Worm (Caenorhabditis elegans): ENCODE data around the gene atic-1.

atic-1 gene

ce11 chrIV:7849235-7849634, 32.6 kb upstream of the atic-1 start:
- TF ChIP-seq sup-37 (GFP tag; optimal IDR thresholded peaks at IDR 0.05) (no peak), zip-4 (GFP tag; optimal IDR thresholded peaks at IDR 0.05) (no peak), blmp-1 (tag; optimal IDR thresholded peaks at IDR 0.05) (no peak), lsy-2 (tag; optimal IDR thresholded peaks at IDR 0.05) (no peak), nhr-19 (GFP tag; conservative IDR thresholded peaks at IDR 0.05) (no peak), lin-35 (GFP tag; optimal IDR thresholded peaks at IDR 0.05) (no peak), efl-3 (GFP tag; optimal IDR thresholded peaks at IDR 0.05) (no peak), fkh-10 (GFP tag; optimal IDR thresholded peaks at IDR 0.05) (no peak), lin-15B (tag; optimal IDR thresholded peaks at IDR 0.05) (no peak), alr-1 (tag; optimal IDR thresholded peaks at IDR 0.05; ENCODE audit: borderline replicate concordance) (no peak), xbp-1 (tag; optimal IDR thresholded peaks at IDR 0.05) (no peak), elt-2 (tag; optimal IDR thresholded peaks at IDR 0.05) (no peak), ztf-4 (tag; optimal IDR thresholded peaks at IDR 0.05) (no peak), ama-1 (optimal IDR thresholded peaks at IDR 0.05) (no peak), nhr-84 (tag; optimal IDR thresholded peaks at IDR 0.05) (no peak)

- TF ChIP-seq ama-1 (optimal IDR thresholded peaks at IDR 0.05): no peak
- no peak for TF ChIP-seq elt-2 (tag; optimal IDR thresholded peaks at IDR 0.05)
- no peak for TF ChIP-seq pqm-1 (tag; optimal IDR thresholded peaks at IDR 0.05)
- no peak for TF ChIP-seq dsc-1 (tag; optimal IDR thresholded peaks at IDR 0.05)
- no peak for TF ChIP-seq swsn-7 (tag; optimal IDR thresholded peaks at IDR 0.05)
- TF ChIP-seq efl-1 (optimal IDR thresholded peaks at IDR 0.05): no peak
- TF ChIP-seq efl-1 (GFP tag; optimal IDR thresholded peaks at IDR 0.05 in 1 of 2): peak in 1 of 2 experiments; percentile 73
- no peak for TF ChIP-seq lin-13 (GFP tag; optimal IDR thresholded peaks at IDR 0.05)
Measured at ce11 chrIV:7850329-7850728, 31.5 kb upstream of the atic-1 start.

DNA sequence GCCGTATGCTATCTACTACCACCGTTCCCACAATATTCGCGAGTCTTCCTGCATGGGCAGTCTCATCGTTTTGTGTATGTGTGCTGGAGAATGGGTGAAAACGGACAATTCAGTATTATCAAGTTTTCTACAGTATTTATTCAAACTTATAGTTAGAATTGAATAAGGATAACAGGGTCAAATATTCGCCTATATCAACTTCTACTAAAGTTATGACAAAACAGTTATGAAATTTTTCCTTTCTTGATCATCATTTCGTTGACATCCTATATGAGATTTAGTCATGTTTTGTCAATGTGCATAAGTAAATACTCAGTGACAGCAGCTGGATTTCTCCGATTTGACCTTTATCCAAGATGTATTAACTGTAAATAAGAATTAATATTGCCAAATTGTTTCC, 30.5 kb upstream of the atic-1 start:
- TF ChIP-seq ceh-90 (tag; optimal IDR thresholded peaks at IDR 0.05): no peak
- TF ChIP-seq fkh-8 (tag; optimal IDR thresholded peaks at IDR 0.05): no peak
- TF ChIP-seq snpc-4 (tag; optimal IDR thresholded peaks at IDR 0.05): no peak
- TF ChIP-seq lin-13 (GFP tag; optimal IDR thresholded peaks at IDR 0.05): no peak
- no peak for TF ChIP-seq hpl-2 (GFP tag; optimal IDR thresholded peaks at IDR 0.05)
- no peak for TF ChIP-seq blmp-1 (tag; optimal IDR thresholded peaks at IDR 0.05)

- no peak for TF ChIP-seq ztf-11 (tag; optimal IDR thresholded peaks at IDR 0.05)
- no peak for TF ChIP-seq nhr-19 (GFP tag; conservative IDR thresholded peaks at IDR 0.05)
- TF ChIP-seq elt-2 (tag; optimal IDR thresholded peaks at IDR 0.05): no peak
- no peak for TF ChIP-seq nhr-47 (tag; optimal IDR thresholded peaks at IDR 0.05)
- no peak for TF ChIP-seq rnt-1 (tag; optimal IDR thresholded peaks at IDR 0.05)
Measured at ce11 chrIV:7868607-7869006, 13.2 kb upstream of the atic-1 start, which contains the start of gene flp-10. Gene flp-10 (plus strand): TSS chrIV:7868907.

DNA sequence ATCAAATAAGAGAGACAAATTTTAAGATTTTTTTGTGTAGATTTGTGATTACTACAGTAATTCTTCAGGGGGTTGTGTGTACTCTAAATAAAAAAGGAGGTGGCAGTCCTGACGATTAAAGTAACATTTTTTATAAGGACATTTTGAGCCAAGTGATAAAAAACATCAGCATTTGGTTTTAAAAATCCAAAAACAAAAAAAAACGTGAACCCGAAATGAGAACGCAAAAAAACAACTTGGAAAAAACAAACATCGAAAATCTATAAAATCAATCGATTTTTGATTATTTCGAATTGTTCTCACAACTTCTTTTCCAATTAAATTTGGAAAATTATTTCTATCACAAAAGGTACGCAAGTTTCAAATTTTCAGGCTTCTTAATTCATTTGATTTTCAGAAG, 11.4 kb upstream of the atic-1 start, which contains the start of gene T06C10.3:
Gene T06C10.3 (plus strand): TSS at position 301 of the 400 bp plus-strand sequence.
- no peak for TF ChIP-seq efl-1 (optimal IDR thresholded peaks at IDR 0.05)
- peak in 1 of 2 experiments; percentile 71 for TF ChIP-seq efl-1 (GFP tag; optimal IDR thresholded peaks at IDR 0.05 in 1 of 2)
- peak; percentile 42 for TF ChIP-seq nhr-85 (tag)
- TF ChIP-seq nhr-12 (tag; optimal IDR thresholded peaks at IDR 0.05): no peak
- no peak for TF ChIP-seq egl-13 (tag; optimal IDR thresholded peaks at IDR 0.05)
- TF ChIP-seq hlh-17 (GFP tag; optimal IDR thresholded peaks at IDR 0.05; ENCODE audit: borderline replicate concordance): no peak
- TF ChIP-seq aha-1 (tag; optimal IDR thresholded peaks at IDR 0.05): no peak

- no peak for TF ChIP-seq egl-13 (tag; optimal IDR thresholded peaks at IDR 0.05)
- no peak for TF ChIP-seq lsy-2 (tag; optimal IDR thresholded peaks at IDR 0.05)
- TF ChIP-seq rnt-1 (tag; optimal IDR thresholded peaks at IDR 0.05): no peak
- no peak for TF ChIP-seq nhr-237 (tag; optimal IDR thresholded peaks at IDR 0.05)
- TF ChIP-seq vab-15 (tag; optimal IDR thresholded peaks at IDR 0.05): no peak
- TF ChIP-seq ama-1 (optimal IDR thresholded peaks at IDR 0.05): no peak
- TF ChIP-seq nhr-76 (tag; optimal IDR thresholded peaks at IDR 0.05): no peak
- TF ChIP-seq nhr-20 (tag; optimal IDR thresholded peaks at IDR 0.05): no peak
- TF ChIP-seq hlh-4 (tag; optimal IDR thresholded peaks at IDR 0.05): no peak
Measured at ce11 chrIV:7877255-7877654, 4.6 kb upstream of the atic-1 start.

Measured in whole organism, L1 larva.